Fruit fly (Drosophila melanogaster) whole organism, embryonic: ENCODE results near the gene asun.

Experiments
- Abd-B ChIP-seq: fragments of 200-800 bp; sonication (Bioruptor generic); optimal IDR thresholded peaks from 2 replicates; lab custom pipeline; 2018; ENCODE audit warnings: missing biosample characterization, mild to moderate bottlenecking, missing genetic modification characterization, moderate library complexity
- CG10147 ChIP-seq: fragments of 200-800 bp; sonication (Bioruptor generic); optimal IDR thresholded peaks from 2 replicates; lab custom pipeline; 2019; ENCODE audit warnings: missing biosample characterization, mild to moderate bottlenecking, missing genetic modification characterization, moderate library complexity
- CG1024 ChIP-seq: fragments of 200-800 bp; sonication (Bioruptor generic); IDR thresholded peaks from 2 replicates; pipeline ENCODE4 v1.3.6; 2022; ENCODE audit warnings: missing biosample characterization, missing genetic modification characterization
- CG10462 ChIP-seq: fragments of 200-800 bp; sonication (Bioruptor generic); optimal IDR thresholded peaks from 2 replicates; lab custom pipeline; 2016; ENCODE audit warnings: missing biosample characterization, missing genetic modification characterization
- CG11695 ChIP-seq: fragments of 200-800 bp; sonication (Bioruptor generic); IDR thresholded peaks from 3 replicates; pipeline ENCODE4 v1.3.6; 2022; ENCODE audit warnings: missing biosample characterization, missing genetic modification characterization
- CG12104 ChIP-seq: fragments of 200-800 bp; sonication (Bioruptor generic); optimal IDR thresholded peaks from 3 replicates; lab custom pipeline; 2016; ENCODE audit warnings: missing biosample characterization, missing genetic modification characterization
- CG12219 ChIP-seq: fragments of 200-800 bp; sonication (Bioruptor generic); optimal IDR thresholded peaks from 3 replicates; lab custom pipeline; 2018; ENCODE audit warnings: missing biosample characterization, mild to moderate bottlenecking, missing genetic modification characterization
- CG12769 ChIP-seq: fragments of 200-800 bp; sonication (Bioruptor generic); optimal IDR thresholded peaks from 2 replicates; lab custom pipeline; 2019; ENCODE audit warnings: missing biosample characterization, mild to moderate bottlenecking, missing genetic modification characterization, moderate library complexity
- CG13123 ChIP-seq: fragments of 200-800 bp; sonication (Bioruptor generic); optimal IDR thresholded peaks from 2 replicates; lab custom pipeline; 2016; ENCODE audit warnings: missing biosample characterization, missing genetic modification characterization
- CG14860 ChIP-seq: fragments of 200-800 bp; sonication (Bioruptor generic); IDR thresholded peaks from 3 replicates; pipeline ENCODE4 v1.3.6; 2022; ENCODE audit warnings: missing biosample characterization, missing genetic modification characterization; ENCODE audit not compliant: partially characterized antibody
- CG1647 ChIP-seq: fragments of 200-800 bp; sonication (Bioruptor generic); optimal IDR thresholded peaks from 3 replicates; lab custom pipeline; 2016; ENCODE audit warnings: missing biosample characterization, missing genetic modification characterization
- CG16863 ChIP-seq: fragments of 200-800 bp; sonication (Bioruptor generic); optimal IDR thresholded peaks from 3 replicates; lab custom pipeline; 2016; ENCODE audit warnings: missing biosample characterization, missing genetic modification characterization
- CG17612 ChIP-seq: fragments of 200-800 bp; sonication (Bioruptor generic); IDR thresholded peaks from 2 replicates; pipeline ENCODE4 v1.3.6; 2022; ENCODE audit warnings: missing biosample characterization, missing genetic modification characterization
- CG1792 ChIP-seq: fragments of 200-800 bp; sonication (Bioruptor generic); optimal IDR thresholded peaks from 2 replicates; lab custom pipeline; 2016; ENCODE audit warnings: missing biosample characterization, missing genetic modification characterization
- CG30020 ChIP-seq: fragments of 200-800 bp; optimal IDR thresholded peaks from 2 replicates; lab custom pipeline; 2019; ENCODE audit warnings: missing biosample characterization, mild to moderate bottlenecking, missing genetic modification characterization, moderate library complexity
- CG3995 ChIP-seq: fragments of 200-800 bp; sonication (Bioruptor generic); optimal IDR thresholded peaks from 3 replicates; lab custom pipeline; 2016; ENCODE audit warnings: missing biosample characterization, missing genetic modification characterization
- CG4707 ChIP-seq: fragments of 200-800 bp; sonication (Bioruptor generic); optimal IDR thresholded peaks from 2 replicates; lab custom pipeline; 2018; ENCODE audit warnings: missing biosample characterization, mild to moderate bottlenecking, missing genetic modification characterization, moderate library complexity
- CG6175 ChIP-seq: fragments of 200-800 bp; sonication (Bioruptor generic); IDR thresholded peaks from 3 replicates; pipeline ENCODE4 v1.3.6; 2022; ENCODE audit warnings: missing biosample characterization, missing genetic modification characterization
- CG7928 ChIP-seq: fragments of 200-800 bp; sonication (Bioruptor generic); optimal IDR thresholded peaks from 2 replicates; lab custom pipeline; 2017; ENCODE audit warnings: missing biosample characterization, mild to moderate bottlenecking, missing genetic modification characterization
- CoRest ChIP-seq: fragments of 200-800 bp; sonication (Bioruptor generic); optimal IDR thresholded peaks from 3 replicates; lab custom pipeline; 2018; ENCODE audit warnings: missing biosample characterization, mild to moderate bottlenecking, missing genetic modification characterization, moderate library complexity
- Dip2 ChIP-seq: fragments of 200-800 bp; sonication (Bioruptor generic); IDR thresholded peaks from 2 replicates; pipeline ENCODE4 v1.3.6; 2022; ENCODE audit warnings: missing biosample characterization, missing genetic modification characterization
- Dp ChIP-seq: fragments of 200-800 bp; sonication (Bioruptor generic); optimal IDR thresholded peaks from 2 replicates; lab custom pipeline; 2018; ENCODE audit warnings: missing biosample characterization, mild to moderate bottlenecking, missing genetic modification characterization, moderate library complexity
- Elba2 ChIP-seq: fragments of 200-800 bp; sonication (Bioruptor generic); optimal IDR thresholded peaks from 3 replicates; lab custom pipeline; 2016; ENCODE audit warnings: missing biosample characterization, missing genetic modification characterization
- Fer1 ChIP-seq: fragments of 200-800 bp; sonication (Bioruptor generic); optimal IDR thresholded peaks from 2 replicates; lab custom pipeline; 2017; ENCODE audit warnings: missing biosample characterization, mild to moderate bottlenecking, missing genetic modification characterization
- HLHmδ ChIP-seq: fragments of 200-800 bp; sonication (Bioruptor generic); optimal IDR thresholded peaks from 2 replicates; lab custom pipeline; 2018; ENCODE audit warnings: missing biosample characterization, mild to moderate bottlenecking, missing genetic modification characterization, moderate library complexity
- Hmr ChIP-seq: fragments of 200-800 bp; sonication (Bioruptor generic); optimal IDR thresholded peaks from 3 replicates; lab custom pipeline; 2017; ENCODE audit warnings: mild to moderate bottlenecking, missing biosample characterization, missing genetic modification reagents, missing genetic modification characterization
- Hsf ChIP-seq: fragments of 200-800 bp; sonication (Bioruptor generic); optimal IDR thresholded peaks from 3 replicates; lab custom pipeline; 2016; ENCODE audit warnings: missing biosample characterization, missing genetic modification characterization
- Lpt ChIP-seq: fragments of >200 bp; optimal IDR thresholded peaks from 2 replicates; lab custom pipeline; 2018; ENCODE audit warnings: missing biosample characterization, missing genetic modification characterization
- Med ChIP-seq: fragments of 200-800 bp; sonication (Bioruptor generic); peaks from one replicate; lab custom pipeline; 2016; ENCODE audit warnings: missing biosample characterization, missing genetic modification characterization, mild to moderate bottlenecking, inconsistent platforms, moderate library complexity
- Myb ChIP-seq: fragments of 200-800 bp; sonication (Bioruptor generic); optimal IDR thresholded peaks from 2 replicates; lab custom pipeline; 2016; ENCODE audit warnings: missing biosample characterization, missing genetic modification characterization
- Nf-YB ChIP-seq: fragments of 200-800 bp; sonication (Bioruptor generic); optimal IDR thresholded peaks from 3 replicates; lab custom pipeline; 2019; ENCODE audit warnings: missing biosample characterization, mild to moderate bottlenecking, missing genetic modification characterization, moderate library complexity
- Rfx ChIP-seq: fragments of 200-800 bp; sonication (Bioruptor generic); IDR thresholded peaks from 2 replicates; pipeline ENCODE4 v1.3.6; 2022; ENCODE audit warnings: missing biosample characterization, missing genetic modification characterization
- Xbp1 ChIP-seq: fragments of 200-800 bp; sonication (Bioruptor generic); optimal IDR thresholded peaks from 3 replicates; lab custom pipeline; 2016; ENCODE audit warnings: missing biosample characterization, mild to moderate bottlenecking, missing genetic modification characterization
- ab ChIP-seq: fragments of 200-800 bp; sonication (Bioruptor generic); optimal IDR thresholded peaks from 2 replicates; lab custom pipeline; 2016; ENCODE audit warnings: missing biosample characterization, missing genetic modification characterization
- aop ChIP-seq: fragments of 200-800 bp; sonication (Bioruptor generic); IDR thresholded peaks from 2 replicates; pipeline ENCODE4 v1.3.6; 2022; ENCODE audit warnings: missing biosample characterization, missing genetic modification characterization
- chn ChIP-seq: fragments of 200-800 bp; sonication (Bioruptor generic); optimal IDR thresholded peaks from 2 replicates; lab custom pipeline; 2016; ENCODE audit warnings: missing biosample characterization, missing genetic modification characterization
- ci ChIP-seq: fragments of 200-800 bp; sonication (Bioruptor generic); IDR thresholded peaks from 3 replicates; pipeline ENCODE4 v1.3.6; 2022; ENCODE audit warnings: missing biosample characterization, missing genetic modification characterization
- croc ChIP-seq: fragments of 200-800 bp; sonication (Bioruptor generic); conservative IDR thresholded peaks from 3 replicates; pipeline ENCODE4 v1.3.6; 2022; ENCODE audit warnings: missing biosample characterization, missing genetic modification characterization
- crol ChIP-seq: fragments of 200-800 bp; sonication (Bioruptor generic); IDR thresholded peaks from 2 replicates; pipeline ENCODE4 v1.3.6; 2022; ENCODE audit warnings: missing biosample characterization, missing genetic modification characterization
- crp ChIP-seq, 2 experiments: fragments of 200-800 bp; sonication (Bioruptor generic); optimal IDR thresholded peaks; 2 replicates in 1 of 2; 3 replicates in 1 of 2; lab custom pipeline; 2017; ENCODE audit warnings: missing biosample characterization in 2 of 2, missing genetic modification characterization in 2 of 2, mild to moderate bottlenecking in 1 of 2, moderate library complexity in 1 of 2
- ems ChIP-seq: fragments of 200-800 bp; sonication (Bioruptor generic); optimal IDR thresholded peaks from 3 replicates; lab custom pipeline; 2016; ENCODE audit warnings: missing biosample characterization, missing genetic modification characterization
- exex ChIP-seq: fragments of 200-800 bp; sonication (Bioruptor generic); optimal IDR thresholded peaks from 4 replicates; lab custom pipeline; 2018; ENCODE audit warnings: missing biosample characterization, mild to moderate bottlenecking, missing genetic modification characterization, moderate library complexity
- gcm ChIP-seq: fragments of 200-800 bp; sonication (Bioruptor generic); optimal IDR thresholded peaks from 2 replicates; lab custom pipeline; 2019; ENCODE audit warnings: missing biosample characterization, mild to moderate bottlenecking, missing genetic modification characterization, moderate library complexity
- hth ChIP-seq: fragments of >200 bp; optimal IDR thresholded peaks from 2 replicates; lab custom pipeline; 2017; ENCODE audit warnings: inconsistent platforms
- ind ChIP-seq: fragments of 200-800 bp; sonication (Bioruptor generic); optimal IDR thresholded peaks from 3 replicates; lab custom pipeline; 2016; ENCODE audit warnings: missing biosample characterization, missing genetic modification characterization
- kah ChIP-seq: fragments of 200-800 bp; sonication (Bioruptor generic); optimal IDR thresholded peaks from 2 replicates; lab custom pipeline; 2018; ENCODE audit warnings: missing biosample characterization, mild to moderate bottlenecking, missing genetic modification characterization
- mirr ChIP-seq: fragments of 200-800 bp; sonication (Bioruptor generic); optimal IDR thresholded peaks from 3 replicates; lab custom pipeline; 2018; ENCODE audit warnings: missing biosample characterization, mild to moderate bottlenecking, missing genetic modification characterization
- peb ChIP-seq: fragments of 200-800 bp; sonication (Bioruptor generic); IDR thresholded peaks from 2 replicates; pipeline ENCODE4 v1.3.6; 2022; ENCODE audit warnings: missing biosample characterization, missing genetic modification characterization
- seq ChIP-seq: fragments of 200-800 bp; sonication (Bioruptor generic); IDR thresholded peaks from 2 replicates; pipeline ENCODE4 v1.3.6; 2022; ENCODE audit warnings: missing biosample characterization, missing genetic modification characterization
- twi ChIP-seq: fragments of 200-800 bp; optimal IDR thresholded peaks from 2 replicates; lab custom pipeline; 2019; ENCODE audit warnings: missing biosample characterization, mild to moderate bottlenecking, missing genetic modification characterization, moderate library complexity

Gene asun

DNA sequence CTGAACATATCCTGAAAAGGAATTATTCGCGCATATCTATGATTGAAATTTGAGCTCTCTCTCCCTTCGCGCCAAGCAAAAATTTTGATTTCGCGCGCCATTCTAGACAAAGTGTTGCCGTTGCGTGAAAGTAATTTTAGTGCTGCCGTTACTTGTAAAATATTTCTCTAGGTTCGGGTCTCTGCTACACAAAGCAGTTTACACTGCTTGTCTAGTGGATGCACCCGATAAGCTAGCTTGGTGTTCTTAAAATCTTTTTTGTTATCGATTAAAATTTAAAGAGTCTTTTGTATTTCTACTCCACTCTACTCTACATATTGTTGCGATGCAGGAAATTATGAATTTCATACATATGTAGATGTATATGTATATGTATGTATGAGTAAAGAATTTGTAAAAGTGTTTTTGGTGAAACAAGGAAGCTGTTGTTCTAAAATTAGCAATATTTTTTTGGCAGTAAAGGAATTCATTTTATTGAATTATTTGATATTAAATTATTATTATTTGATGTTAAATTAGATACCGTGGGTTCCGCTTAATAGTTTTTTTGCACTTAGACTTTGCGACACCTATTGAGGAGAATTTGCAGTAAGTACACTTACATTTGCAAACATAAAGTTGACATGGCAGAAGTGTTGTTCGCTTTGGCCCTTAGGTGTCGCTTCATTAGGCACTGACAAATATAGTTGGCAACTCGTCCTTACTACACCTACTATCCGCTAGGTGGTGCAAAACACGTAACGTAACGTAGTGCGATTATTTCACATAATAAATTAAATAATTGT lies 3.5 kb upstream of the asun start (continued):
- TF ChIP-seq Xbp1 (GFP tag; lab: Kevin White, UChicago) (peak; percentile 88), CG11695 (no peak), Myb (GFP tag; lab: Kevin White, UChicago) (peak; percentile 57), HLHmδ (GFP tag; lab: Kevin White, UChicago) (peak; percentile 97), CG16863 (GFP tag; lab: Kevin White, UChicago) (peak; percentile 56), peb (no peak), twi (tag; lab: Kevin White, UChicago) (peak; percentile 16), CG7928 (GFP tag; lab: Kevin White, UChicago) (no peak), Dp (GFP tag; lab: Kevin White, UChicago) (peak; percentile 99), ab (GFP tag; lab: Kevin White, UChicago) (no peak), Lpt (GFP tag; lab: Kevin White, UChicago) (peak; percentile 83), crol (no peak), Fer1 (peak; percentile 60), CG1792 (GFP tag; lab: Kevin White, UChicago) (peak; percentile 26), aop (GFP tag; lab: Robert Waterston, UW) (no peak), Dip2 (peak; percentile 74), CG13123 (GFP tag; lab: Kevin White, UChicago) (no peak), exex (tag; lab: Kevin White, UChicago) (no peak), Med (peak; percentile 95), CG30020 (tag; lab: Kevin White, UChicago) (no peak), CG4707 (GFP tag; lab: Kevin White, UChicago) (peak; percentile 85), CG12769 (tag; lab: Kevin White, UChicago) (no peak), ci (GFP tag; lab: Robert Waterston, UW) (peak; percentile 94), CG1024 (GFP tag; lab: Robert Waterston, UW) (0 out of 2 replicates have a peak, but pooled peaks have one; percentile 48), Hsf (GFP tag; lab: Kevin White, UChicago) (peak; percentile 76), gcm (GFP tag; lab: Kevin White, UChicago) (peak; percentile 53), croc (peak; percentile 14; the same call in 1 of the 3 replicates), CG1647 (GFP tag; lab: Kevin White, UChicago) (peak; percentile 37), Rfx (peak; percentile 86), Hmr (peak; percentile 69), CG17612 (GFP tag; lab: Robert Waterston, UW) (no peak), crp (GFP tag; optimal IDR thresholded peaks at IDR 0.05; lab: Kevin White, UChicago) (peak in 1 of 2 experiments; percentile 4), CG12219 (GFP tag; lab: Kevin White, UChicago) (peak; percentile 73), CG6175 (GFP tag; lab: Robert Waterston, UW) (no peak), mirr (GFP tag; lab: Kevin White, UChicago) (peak; percentile 75), ems (peak; percentile 59), seq (GFP tag; lab: Robert Waterston, UW) (no peak), hth (lab: Kevin White, UChicago) (no peak), kah (GFP tag; lab: Kevin White, UChicago) (peak; percentile 63), CG10147 (GFP tag; lab: Kevin White, UChicago) (no peak), CoRest (tag; lab: Kevin White, UChicago) (peak; percentile 36), Elba2 (GFP tag; lab: Kevin White, UChicago) (peak; percentile 55), ind (GFP tag; lab: Kevin White, UChicago) (peak; percentile 74), CG3995 (GFP tag; lab: Kevin White, UChicago) (no peak), CG14860 (GFP tag; lab: Robert Waterston, UW) (peak; percentile 52; the same call in 2 of the 3 replicates), chn (GFP tag; lab: Kevin White, UChicago) (peak; percentile 69), Nf-YB (peak; percentile 42), CG10462 (GFP tag; lab: Kevin White, UChicago) (no peak), Abd-B (GFP tag; lab: Kevin White, UChicago) (no peak), CG12104 (GFP tag; lab: Kevin White, UChicago) (peak; percentile 67)
